Worm (Caenorhabditis elegans) whole organism, L3 larva: ENCODE results near the gene wrn-1.

Experiments
- ama-1 ChIP-seq: fragments of 150-350 bp; optimal IDR thresholded peaks from 2 replicates; lab custom pipeline; 2018
- ceh-16 ChIP-seq: sonication (generic microtip); optimal IDR thresholded peaks from 2 replicates; lab custom pipeline; 2017; ENCODE audit warnings: missing biosample characterization, missing genetic modification characterization
- egl-5 ChIP-seq: fragments of 150-350 bp; optimal IDR thresholded peaks from 2 replicates; lab custom pipeline; 2017; ENCODE audit warnings: missing biosample characterization, missing genetic modification reagents, missing genetic modification characterization, inconsistent platforms
- fkh-10 ChIP-seq: sonication (generic microtip); optimal IDR thresholded peaks from 2 replicates; lab custom pipeline; 2017; ENCODE audit warnings: missing biosample characterization, missing genetic modification reagents, missing genetic modification characterization
- fos-1 ChIP-seq: fragments of 150-350 bp; optimal IDR thresholded peaks from 2 replicates; lab custom pipeline; 2014; ENCODE audit warnings: missing biosample characterization, missing genetic modification characterization
- lin-15B ChIP-seq: fragments of 150-350 bp; optimal IDR thresholded peaks from 2 replicates; lab custom pipeline; 2014; ENCODE audit warnings: missing biosample characterization, missing genetic modification characterization
- nhr-237 ChIP-seq: fragments of 150-350 bp; optimal IDR thresholded peaks from 2 replicates; lab custom pipeline; 2014; ENCODE audit warnings: missing biosample characterization, missing genetic modification characterization
- nhr-25 ChIP-seq: sonication (generic microtip); optimal IDR thresholded peaks from 2 replicates; lab custom pipeline; 2017; ENCODE audit warnings: missing biosample characterization, missing genetic modification characterization
- nhr-76 ChIP-seq: fragments of 150-350 bp; sonication (generic microtip); optimal IDR thresholded peaks from 5 replicates; lab custom pipeline; 2014; ENCODE audit warnings: missing biosample characterization, missing genetic modification characterization
- pqm-1 ChIP-seq: fragments of 150-350 bp; optimal IDR thresholded peaks from 2 replicates; lab custom pipeline; 2017; ENCODE audit warnings: missing biosample characterization, missing genetic modification characterization, inconsistent platforms

DNA sequence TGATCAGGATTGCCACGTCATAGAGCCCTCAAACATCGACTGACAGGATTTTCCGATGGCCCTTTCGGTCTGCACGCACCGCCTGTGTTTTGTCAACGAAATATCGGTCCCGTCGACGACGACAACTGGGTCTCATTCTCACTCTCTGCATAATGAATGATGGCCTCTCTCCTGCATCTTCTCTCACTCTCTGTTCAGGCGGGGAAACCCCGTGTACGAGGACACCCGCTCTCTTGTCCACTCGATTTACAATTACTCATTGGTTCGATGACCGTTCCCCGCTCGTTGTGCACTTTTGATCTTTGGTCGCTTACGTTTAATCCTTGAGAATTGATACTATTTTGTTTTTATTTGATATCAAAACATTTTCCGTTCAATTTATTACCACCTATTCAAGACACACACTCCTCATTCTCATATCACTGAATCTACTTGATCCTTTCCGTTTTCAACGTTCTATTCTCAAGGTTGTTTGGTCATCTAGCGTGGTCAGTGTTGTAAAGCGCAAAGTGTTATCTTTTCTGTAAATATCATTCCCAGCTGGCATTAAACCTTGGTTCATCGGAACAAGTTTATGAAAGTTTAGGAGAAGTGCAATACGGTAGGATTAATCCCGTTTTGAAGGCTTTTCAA, 32.0 kb upstream of the wrn-1 start:
- no peak for TF ChIP-seq ceh-16
- no peak for TF ChIP-seq nhr-237
- no peak for TF ChIP-seq ama-1 (lab: Kevin White, UChicago)
- TF ChIP-seq nhr-25 (tag; lab: Kevin White, UChicago) = peak; percentile 65
- TF ChIP-seq fkh-10 = no peak
- no peak for TF ChIP-seq fos-1
- no peak for TF ChIP-seq egl-5 (tag; lab: Kevin White, UChicago)
- TF ChIP-seq nhr-76 = no peak
- no peak for TF ChIP-seq lin-15B
- TF ChIP-seq pqm-1 (tag; lab: Kevin White, UChicago) = peak; percentile 25
